Worm (Caenorhabditis elegans): Measurements from ENCODE around the gene vab-2.

vab-2 gene

ce11 chrIV:3803252-3803651, 36.6 kb upstream of the vab-2 start, which contains the start of the genes algn-14 and M02B7.2:
Gene algn-14, minus strand, starts transcription at chrIV:3803426.
Gene M02B7.2, plus strand, starts transcription at chrIV:3803581.
- TF ChIP-seq hmbx-1 (tag; optimal IDR thresholded peaks at IDR 0.05) (no peak), pes-1 (GFP tag; IDR thresholded peaks at IDR 0.05) (peak; percentile 50; the same call in 1 of the 2 replicates), ama-1 (optimal IDR thresholded peaks at IDR 0.05) (no peak), scrt-1 (GFP tag; IDR thresholded peaks at IDR 0.05) (no peak), tra-4 (tag; optimal IDR thresholded peaks at IDR 0.05) (no peak), ceh-13 (GFP tag; optimal IDR thresholded peaks at IDR 0.05) (no peak), tbx-11 (GFP tag; IDR thresholded peaks at IDR 0.05) (no peak), B0310.2 (tag; optimal IDR thresholded peaks at IDR 0.05) (no peak), hmg-4 (GFP tag; optimal IDR thresholded peaks at IDR 0.05) (no peak), ets-7 (tag; optimal IDR thresholded peaks at IDR 0.05) (no peak), tbx-37 (GFP tag; conservative IDR thresholded peaks at IDR 0.05) (peak; percentile 63; the same call in 1 of the 2 replicates), flt-1 (GFP tag; IDR thresholded peaks at IDR 0.05) (no peak), F13C5.2 (tag; optimal IDR thresholded peaks at IDR 0.05) (no peak)

ce11 chrIV:3800952-3801351, 34.3 kb upstream of the vab-2 start, which contains the start of gene osm-3:
Gene osm-3, minus strand, starts transcription at chrIV:3801052.
- TF ChIP-seq hmg-4 (GFP tag; optimal IDR thresholded peaks at IDR 0.05) (no peak), F13C5.2 (tag; optimal IDR thresholded peaks at IDR 0.05) (no peak), ets-7 (tag; optimal IDR thresholded peaks at IDR 0.05) (no peak), tbx-37 (GFP tag; conservative IDR thresholded peaks at IDR 0.05) (no peak)

ce11 chrIV:3797442-3797841, 30.8 kb upstream of the vab-2 start:
- TF ChIP-seq aly-1 (tag; optimal IDR thresholded peaks at IDR 0.05) (no peak), flt-1 (GFP tag; IDR thresholded peaks at IDR 0.05) (no peak), tra-4 (tag; optimal IDR thresholded peaks at IDR 0.05) (no peak), sea-1 (GFP tag; conservative IDR thresholded peaks at IDR 0.05) (no peak), B0310.2 (tag; optimal IDR thresholded peaks at IDR 0.05) (no peak), pes-1 (GFP tag; IDR thresholded peaks at IDR 0.05) (no peak), tbx-37 (GFP tag; conservative IDR thresholded peaks at IDR 0.05) (no peak), scrt-1 (GFP tag; IDR thresholded peaks at IDR 0.05) (no peak), ama-1 (optimal IDR thresholded peaks at IDR 0.05) (no peak)

- TF ChIP-seq ceh-13 (GFP tag; optimal IDR thresholded peaks at IDR 0.05) (no peak), hnd-1 (tag; optimal IDR thresholded peaks at IDR 0.05) (no peak), sea-1 (GFP tag; conservative IDR thresholded peaks at IDR 0.05) (no peak), flt-1 (GFP tag; IDR thresholded peaks at IDR 0.05) (no peak), F13C5.2 (tag; optimal IDR thresholded peaks at IDR 0.05) (no peak), tbx-11 (GFP tag; IDR thresholded peaks at IDR 0.05) (no peak), ama-1 (optimal IDR thresholded peaks at IDR 0.05) (no peak), tra-4 (tag; optimal IDR thresholded peaks at IDR 0.05) (no peak), pes-1 (GFP tag; IDR thresholded peaks at IDR 0.05) (no peak), ceh-36 (tag; optimal IDR thresholded peaks at IDR 0.05) (no peak), scrt-1 (GFP tag; IDR thresholded peaks at IDR 0.05) (no peak), hmg-4 (GFP tag; optimal IDR thresholded peaks at IDR 0.05) (no peak), aly-1 (tag; optimal IDR thresholded peaks at IDR 0.05) (no peak), hmbx-1 (tag; optimal IDR thresholded peaks at IDR 0.05) (no peak), tbx-37 (GFP tag; conservative IDR thresholded peaks at IDR 0.05) (no peak), B0310.2 (tag; optimal IDR thresholded peaks at IDR 0.05) (no peak), ets-7 (tag; optimal IDR thresholded peaks at IDR 0.05) (no peak)
Measured at ce11 chrIV:3794437-3794836, 27.8 kb upstream of the vab-2 start, which contains the start of gene K09B3.1. Gene K09B3.1, plus strand, starts transcription at chrIV:3794737.

- no peak for TF ChIP-seq hmbx-1 (tag; optimal IDR thresholded peaks at IDR 0.05)
- TF ChIP-seq hmg-4 (GFP tag; optimal IDR thresholded peaks at IDR 0.05), result no peak
- no peak for TF ChIP-seq ceh-36 (tag; optimal IDR thresholded peaks at IDR 0.05)
- no peak for TF ChIP-seq aly-1 (tag; optimal IDR thresholded peaks at IDR 0.05)
- no peak for TF ChIP-seq tbx-11 (GFP tag; IDR thresholded peaks at IDR 0.05)
- no peak for TF ChIP-seq pes-1 (GFP tag; IDR thresholded peaks at IDR 0.05)
- no peak for TF ChIP-seq scrt-1 (GFP tag; IDR thresholded peaks at IDR 0.05)
- no peak for TF ChIP-seq tbx-37 (GFP tag; conservative IDR thresholded peaks at IDR 0.05)
- TF ChIP-seq B0310.2 (tag; optimal IDR thresholded peaks at IDR 0.05), result no peak
- no peak for TF ChIP-seq flt-1 (GFP tag; IDR thresholded peaks at IDR 0.05)
- TF ChIP-seq ets-7 (tag; optimal IDR thresholded peaks at IDR 0.05), result no peak
Measured at ce11 chrIV:3783910-3784309, 17.3 kb upstream of the vab-2 start, which contains the start of gene glct-6. Gene glct-6, plus strand, starts transcription at chrIV:3784210.

- TF ChIP-seq B0310.2 (tag; optimal IDR thresholded peaks at IDR 0.05), result no peak
- TF ChIP-seq hnd-1 (tag; optimal IDR thresholded peaks at IDR 0.05), result no peak
- no peak for TF ChIP-seq ceh-13 (GFP tag; optimal IDR thresholded peaks at IDR 0.05)
- TF ChIP-seq tra-4 (tag; optimal IDR thresholded peaks at IDR 0.05), result no peak
Measured at ce11 chrIV:3781539-3781938, 14.9 kb upstream of the vab-2 start.

- TF ChIP-seq scrt-1 (GFP tag; IDR thresholded peaks at IDR 0.05) (no peak), ama-1 (optimal IDR thresholded peaks at IDR 0.05) (no peak)
Measured at ce11 chrIV:3774160-3774559, 7.5 kb upstream of the vab-2 start.

- peak; percentile 46; the same call in 1 of the 2 replicates for TF ChIP-seq pes-1 (GFP tag; IDR thresholded peaks at IDR 0.05)
Measured at ce11 chrIV:3771182-3771581, 4.6 kb upstream of the vab-2 start.

- no peak for TF ChIP-seq scrt-1 (GFP tag; IDR thresholded peaks at IDR 0.05)
- TF ChIP-seq aly-1 (tag; optimal IDR thresholded peaks at IDR 0.05), result no peak
- TF ChIP-seq flt-1 (GFP tag; IDR thresholded peaks at IDR 0.05), result no peak
- TF ChIP-seq sea-1 (GFP tag; conservative IDR thresholded peaks at IDR 0.05), result no peak
- TF ChIP-seq ceh-36 (tag; optimal IDR thresholded peaks at IDR 0.05), result no peak
- peak; percentile 61 for TF ChIP-seq hmg-4 (GFP tag; optimal IDR thresholded peaks at IDR 0.05)
Measured at ce11 chrIV:3767749-3768148, 1.1 kb upstream of the vab-2 start.
